Fruit fly (Drosophila melanogaster) whole organism: ENCODE measurements around the gene XNP.

Source experiments
- CG8478 ChIP-seq: fragments of >200 bp; optimal IDR thresholded peaks from 2 replicates; lab custom pipeline; 2018; ENCODE audit warnings: inconsistent platforms
- Dll ChIP-seq: fragments of >200 bp; optimal IDR thresholded peaks from 2 replicates; lab custom pipeline; 2017
- EcR ChIP-seq, 2 experiments: fragments of >200 bp; optimal IDR thresholded peaks; 2 replicates each; lab custom pipeline; 2017; ENCODE audit warnings: missing biosample characterization in 2 of 2, missing genetic modification characterization in 2 of 2, missing genetic modification reagents in 2 of 2
- pan ChIP-seq: fragments of >200 bp; optimal IDR thresholded peaks from 2 replicates; lab custom pipeline; 2017
- psq ChIP-seq: fragments of >200 bp; optimal IDR thresholded peaks from 2 replicates; lab custom pipeline; 2017
- usp ChIP-seq: fragments of >200 bp; optimal IDR thresholded peaks from 2 replicates; lab custom pipeline; 2017; ENCODE audit warnings: missing biosample characterization, missing genetic modification characterization, mixed read lengths

XNP gene

DNA sequence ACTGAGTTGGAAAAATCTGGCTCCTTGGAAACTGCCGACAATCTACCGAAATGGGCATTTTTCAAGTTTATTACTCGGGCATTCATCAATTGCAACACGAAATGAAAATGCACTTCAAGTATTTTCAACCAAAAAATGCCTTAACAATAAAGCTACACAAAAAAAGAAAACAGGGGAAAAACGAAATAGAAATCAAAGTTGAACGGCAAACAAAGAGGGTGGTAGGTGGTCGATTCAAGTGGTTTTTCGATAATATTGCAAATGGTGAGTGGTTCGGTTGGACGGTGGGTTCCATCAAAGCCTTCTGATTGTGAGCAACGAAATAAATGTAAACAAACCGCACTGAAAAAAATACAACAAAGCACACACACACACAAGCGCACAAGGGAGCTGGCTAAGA lies 16.5 kb downstream of the XNP start:
- TF ChIP-seq usp (no peak), pan (no peak), CG8478 (lab: Kevin White, UChicago) (no peak), EcR (GFP tag; optimal IDR thresholded peaks at IDR 0.05; lab: Kevin White, UChicago) (no peak), Dll (lab: Kevin White, UChicago) (no peak), psq (lab: Kevin White, UChicago) (no peak)

DNA sequence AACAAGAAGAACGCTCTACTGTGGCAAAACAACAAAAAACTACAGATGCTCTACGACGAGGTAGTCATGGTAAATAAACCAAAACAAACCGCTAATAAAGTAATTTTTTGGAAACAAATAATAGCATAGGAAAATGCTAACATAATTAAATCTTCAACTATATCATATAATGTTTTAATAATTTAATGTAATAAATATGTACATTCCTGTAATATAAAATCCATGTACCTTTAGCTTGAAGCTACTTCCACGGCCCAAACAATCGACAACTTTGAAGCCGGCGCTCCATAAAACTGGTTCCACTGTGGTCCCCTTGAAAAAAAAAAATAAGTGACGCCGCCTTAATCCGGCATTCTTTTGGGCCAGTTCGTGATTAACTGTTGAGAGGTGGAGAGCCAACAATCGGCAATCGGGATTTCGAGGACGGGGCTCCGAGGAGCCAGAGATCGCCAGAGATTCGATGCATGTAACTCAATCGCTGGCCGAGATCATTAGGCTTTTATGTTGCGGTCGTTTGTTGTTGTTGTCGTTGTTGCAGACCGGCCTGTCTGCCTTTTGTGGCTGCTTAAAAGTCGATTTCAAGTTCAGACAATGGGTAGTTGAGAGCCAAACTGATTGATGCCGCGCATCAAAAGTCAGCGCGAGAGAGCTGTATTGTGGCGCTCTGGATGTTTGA lies 19.9 kb downstream of the XNP start:
- TF ChIP-seq EcR (GFP tag; optimal IDR thresholded peaks at IDR 0.05; lab: Kevin White, UChicago) (no peak), Dll (lab: Kevin White, UChicago) (no peak), pan (no peak), psq (lab: Kevin White, UChicago) (no peak), CG8478 (lab: Kevin White, UChicago) (no peak), usp (no peak)

DNA sequence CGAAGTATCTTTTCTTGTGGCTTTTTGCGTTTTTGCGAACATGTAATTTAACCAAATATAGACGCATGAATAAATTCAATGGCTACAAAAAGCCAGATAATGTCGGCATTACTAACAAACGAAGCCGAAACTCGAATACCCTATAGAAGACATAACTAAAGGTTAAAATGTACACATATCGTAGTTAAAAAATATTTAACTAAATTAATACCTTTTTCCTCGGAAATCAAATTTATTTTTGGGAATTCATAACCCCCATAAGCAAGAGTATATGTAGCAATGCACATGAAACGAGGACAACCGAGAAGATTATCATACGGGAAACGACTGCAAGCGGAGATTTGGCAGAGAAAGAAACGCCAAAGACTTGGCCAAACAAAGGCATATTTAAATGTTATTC lies 21.0 kb downstream of the XNP start:
- no peak for TF ChIP-seq CG8478 (lab: Kevin White, UChicago)
- TF ChIP-seq pan, result no peak
- no peak for TF ChIP-seq usp
- TF ChIP-seq EcR (GFP tag; optimal IDR thresholded peaks at IDR 0.05; lab: Kevin White, UChicago), result no peak
- no peak for TF ChIP-seq psq (lab: Kevin White, UChicago)
- TF ChIP-seq Dll (lab: Kevin White, UChicago), result no peak

DNA sequence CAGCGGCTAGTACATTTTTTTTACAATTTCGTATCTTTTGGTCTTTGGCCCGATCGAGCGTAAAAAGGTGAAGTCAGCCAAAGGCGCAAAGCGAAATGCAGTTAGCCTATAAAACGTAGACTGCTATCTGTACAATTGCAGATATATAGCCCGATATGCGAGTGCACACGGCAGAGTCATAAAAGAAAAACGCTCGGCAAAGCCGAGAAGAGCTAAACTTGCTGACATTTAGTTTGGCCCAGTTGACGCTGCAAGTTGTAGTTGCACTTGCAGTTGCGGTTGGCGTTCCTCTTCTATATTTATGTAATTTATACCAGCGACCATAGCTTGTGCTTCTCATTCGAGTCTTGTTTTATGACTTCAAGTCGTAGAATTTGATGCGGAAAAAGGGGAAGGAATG lies 22.0 kb downstream of the XNP start:
- TF ChIP-seq EcR (GFP tag; optimal IDR thresholded peaks at IDR 0.05; lab: Kevin White, UChicago) (no peak), psq (lab: Kevin White, UChicago) (no peak), usp (no peak), Dll (lab: Kevin White, UChicago) (no peak), pan (no peak), CG8478 (lab: Kevin White, UChicago) (no peak)

DNA sequence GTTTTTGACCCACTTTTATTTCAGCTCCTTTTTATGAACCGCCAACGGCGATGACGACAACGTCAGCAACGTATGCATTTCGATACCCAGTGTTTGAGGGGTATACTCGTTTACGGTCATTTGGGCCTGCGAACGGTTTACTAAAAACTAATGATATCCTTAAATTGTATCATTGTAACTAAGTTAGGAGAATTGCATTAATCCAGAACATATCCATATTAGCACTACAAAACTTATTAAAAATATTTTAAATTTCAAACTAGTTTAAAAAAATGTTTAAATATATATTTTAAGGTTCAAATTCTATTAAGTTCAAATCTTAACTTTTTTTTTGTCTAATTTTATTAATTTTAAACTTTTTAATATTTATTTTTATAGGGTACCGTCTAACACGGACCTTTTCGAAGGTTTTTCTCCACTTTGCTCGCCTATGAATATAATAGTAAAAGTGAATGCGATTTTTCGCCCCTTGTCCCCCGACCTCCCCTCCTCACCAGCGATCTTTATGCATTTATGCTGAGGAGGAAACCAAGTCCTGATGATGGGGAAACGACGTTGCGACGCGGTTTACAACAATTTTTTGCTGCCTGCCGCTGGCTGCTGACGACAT lies 23.3 kb downstream of the XNP start:
- TF ChIP-seq pan, result no peak
- no peak for TF ChIP-seq CG8478 (lab: Kevin White, UChicago)
- TF ChIP-seq psq (lab: Kevin White, UChicago), result no peak
- TF ChIP-seq usp, result no peak
- TF ChIP-seq Dll (lab: Kevin White, UChicago), result no peak
- TF ChIP-seq EcR (GFP tag; optimal IDR thresholded peaks at IDR 0.05; lab: Kevin White, UChicago), result no peak

DNA sequence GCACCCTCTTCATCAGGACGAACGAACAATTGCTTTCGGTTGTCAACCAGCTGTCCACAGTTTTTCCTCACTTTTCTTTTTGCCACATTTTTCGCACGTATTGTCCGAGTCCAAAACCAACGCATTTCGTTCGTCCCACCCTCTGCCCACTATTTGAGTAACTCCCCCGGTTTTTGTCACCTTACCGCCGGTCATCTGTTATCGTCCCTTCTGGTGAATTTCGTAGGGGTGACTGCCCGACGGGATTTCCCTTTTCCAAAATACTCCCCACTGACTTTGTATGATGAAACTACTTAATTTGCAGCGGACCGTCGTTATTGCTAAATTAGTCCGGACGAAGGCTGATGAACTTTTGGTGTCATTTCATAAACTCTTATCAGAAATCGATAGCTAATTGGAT lies 25.5 kb downstream of the XNP start:
- TF ChIP-seq pan (no peak), Dll (lab: Kevin White, UChicago) (no peak), EcR (GFP tag; optimal IDR thresholded peaks at IDR 0.05; lab: Kevin White, UChicago) (no peak), CG8478 (lab: Kevin White, UChicago) (no peak), usp (no peak), psq (lab: Kevin White, UChicago) (no peak)

DNA sequence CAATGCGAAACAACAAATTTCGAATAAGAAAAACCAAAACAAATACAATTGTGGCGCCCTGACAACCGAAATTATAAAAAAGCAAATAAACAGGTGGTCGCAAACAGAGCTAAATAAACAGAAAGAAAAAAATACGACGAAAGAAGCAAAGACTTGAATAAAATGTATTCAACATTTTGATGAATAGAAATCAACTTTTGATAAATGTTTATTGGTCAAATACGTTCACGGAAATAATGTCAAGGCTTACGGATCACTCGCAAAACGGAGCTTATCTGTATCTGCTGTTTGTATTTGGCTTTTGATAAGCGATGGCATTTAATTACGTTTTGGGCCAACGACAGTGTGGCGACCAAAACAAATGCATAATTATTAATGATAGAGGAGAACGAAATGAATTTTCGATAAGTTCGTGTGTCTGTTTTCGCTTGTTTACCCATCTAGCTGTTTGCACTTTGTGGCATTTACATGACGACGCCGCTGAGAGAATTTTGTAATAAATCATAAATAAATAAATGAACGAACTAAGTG lies 29.4 kb downstream of the XNP start:
- TF ChIP-seq pan, result no peak
- TF ChIP-seq Dll (lab: Kevin White, UChicago), result no peak
- TF ChIP-seq usp, result no peak
- no peak for TF ChIP-seq psq (lab: Kevin White, UChicago)
- no peak for TF ChIP-seq EcR (GFP tag; optimal IDR thresholded peaks at IDR 0.05; lab: Kevin White, UChicago)
- no peak for TF ChIP-seq CG8478 (lab: Kevin White, UChicago)

DNA sequence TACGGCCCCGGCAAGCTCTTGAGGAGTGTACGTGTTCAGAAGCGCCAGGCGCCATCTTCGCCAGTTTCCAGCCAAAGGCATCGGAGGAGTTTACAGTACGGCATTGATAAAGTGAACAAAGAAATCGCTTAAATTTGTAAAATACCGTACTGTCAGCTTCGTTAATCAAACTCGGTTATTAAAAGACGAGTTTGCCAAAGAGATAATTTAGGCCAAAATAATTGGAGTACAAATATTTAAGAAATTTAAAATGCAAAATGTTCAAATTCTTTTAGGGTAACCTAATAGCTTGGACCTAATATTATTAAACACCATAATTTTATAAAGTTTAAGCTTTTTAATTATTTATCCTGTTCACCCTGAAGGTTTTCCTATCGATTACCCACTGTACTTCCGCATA lies 30.8 kb downstream of the XNP start:
- TF ChIP-seq CG8478 (lab: Kevin White, UChicago), result no peak
- no peak for TF ChIP-seq usp
- no peak for TF ChIP-seq pan
- TF ChIP-seq psq (lab: Kevin White, UChicago), result no peak
- no peak for TF ChIP-seq Dll (lab: Kevin White, UChicago)
- no peak for TF ChIP-seq EcR (GFP tag; optimal IDR thresholded peaks at IDR 0.05; lab: Kevin White, UChicago)

DNA sequence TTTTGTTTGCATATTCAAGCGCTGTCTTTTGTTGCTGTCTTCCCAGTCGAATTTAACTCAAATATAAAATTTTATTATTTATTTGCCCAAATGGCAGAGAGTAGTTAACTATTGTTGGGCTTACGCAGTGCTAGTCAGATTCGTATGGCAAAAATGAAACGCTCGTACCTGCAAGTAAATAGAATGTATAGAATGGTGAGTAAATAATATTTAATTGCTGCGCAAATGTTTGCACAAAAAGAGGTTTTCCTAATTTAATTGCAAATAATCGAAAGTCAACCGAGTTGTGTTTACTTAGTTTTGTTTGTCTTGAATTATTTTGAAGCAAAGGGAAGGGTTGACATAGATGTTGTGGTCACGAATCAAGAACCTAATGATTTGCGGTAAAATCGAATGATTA lies 33.9 kb downstream of the XNP start:
- no peak for TF ChIP-seq EcR (GFP tag; optimal IDR thresholded peaks at IDR 0.05; lab: Kevin White, UChicago)
- TF ChIP-seq psq (lab: Kevin White, UChicago), result no peak
- no peak for TF ChIP-seq usp
- no peak for TF ChIP-seq pan
- no peak for TF ChIP-seq CG8478 (lab: Kevin White, UChicago)
- no peak for TF ChIP-seq Dll (lab: Kevin White, UChicago)

DNA sequence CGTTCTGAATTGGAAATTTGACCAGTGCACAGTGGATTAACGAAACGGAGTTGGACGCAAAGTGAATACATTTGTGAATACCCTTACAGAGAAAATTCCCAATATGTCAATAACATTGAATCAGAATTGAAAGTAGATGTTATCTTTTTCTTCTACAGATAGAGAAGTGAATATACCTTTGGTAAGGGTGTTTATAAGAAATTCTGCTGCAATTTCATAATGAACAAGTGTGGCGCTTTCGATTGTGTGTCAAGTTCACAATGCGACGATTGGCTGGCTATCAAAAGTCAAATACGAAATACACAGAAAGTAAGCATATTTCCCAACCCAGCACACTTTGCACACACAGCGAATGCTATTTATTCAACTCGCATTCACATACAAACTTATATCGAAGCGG lies 34.3 kb downstream of the XNP start:
- TF ChIP-seq pan, result no peak
- TF ChIP-seq EcR (GFP tag; optimal IDR thresholded peaks at IDR 0.05; lab: Kevin White, UChicago), result no peak
- no peak for TF ChIP-seq CG8478 (lab: Kevin White, UChicago)
- no peak for TF ChIP-seq psq (lab: Kevin White, UChicago)
- no peak for TF ChIP-seq usp
- no peak for TF ChIP-seq Dll (lab: Kevin White, UChicago)

DNA sequence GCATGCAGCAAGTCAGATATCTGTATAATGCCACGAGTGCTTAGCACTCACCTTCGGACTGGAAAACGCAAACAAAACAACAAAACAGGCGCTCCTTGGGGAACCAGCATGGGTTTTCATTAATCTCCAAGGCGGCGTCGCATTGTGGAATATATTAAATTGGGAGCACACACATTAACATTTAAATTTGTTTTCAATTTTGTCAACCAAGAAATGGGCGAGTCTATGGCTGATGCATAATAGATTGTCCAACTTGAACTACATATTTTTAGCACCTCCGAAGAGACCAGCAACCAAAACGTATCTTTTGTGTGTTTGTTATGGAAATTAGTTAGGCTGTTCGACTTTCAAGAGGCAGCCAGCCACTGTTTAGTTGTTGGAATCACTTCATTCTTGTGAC lies 35.2 kb downstream of the XNP start:
- TF ChIP-seq psq (lab: Kevin White, UChicago) (no peak), EcR (GFP tag; optimal IDR thresholded peaks at IDR 0.05; lab: Kevin White, UChicago) (no peak), usp (no peak), CG8478 (lab: Kevin White, UChicago) (no peak), Dll (lab: Kevin White, UChicago) (no peak), pan (no peak)
